Worm (Caenorhabditis elegans) whole organism, L2 larva: ENCODE results near the gene H03A11.13.

Experiments
- F13H6.1 ChIP-seq: sonication (generic microtip); optimal IDR thresholded peaks from 2 replicates; lab custom pipeline; 2016; ENCODE audit warnings: missing genetic modification characterization, missing compliant biosample characterization
- alr-1 ChIP-seq: fragments of 150-350 bp; optimal IDR thresholded peaks from 2 replicates; lab custom pipeline; 2014; ENCODE audit warnings: missing biosample characterization, missing genetic modification characterization
- ama-1 ChIP-seq: fragments of 150-350 bp; optimal IDR thresholded peaks from 2 replicates; lab custom pipeline; 2018; ENCODE audit warnings: inconsistent platforms
- ceh-16 ChIP-seq: fragments of 150-350 bp; optimal IDR thresholded peaks from 2 replicates; lab custom pipeline; 2014; ENCODE audit warnings: missing biosample characterization, missing genetic modification characterization
- ceh-82 ChIP-seq: fragments of 150-350 bp; optimal IDR thresholded peaks from 2 replicates; lab custom pipeline; 2014; ENCODE audit warnings: missing biosample characterization, missing genetic modification characterization
- crh-2 ChIP-seq: sonication (generic microtip); optimal IDR thresholded peaks from 2 replicates; lab custom pipeline; 2017; ENCODE audit warnings: missing biosample characterization, missing genetic modification characterization
- dmd-4 ChIP-seq: sonication (generic microtip); optimal IDR thresholded peaks from 2 replicates; lab custom pipeline; 2017; ENCODE audit warnings: missing biosample characterization, missing genetic modification characterization
- elt-1 ChIP-seq: fragments of 150-350 bp; optimal IDR thresholded peaks from 2 replicates; lab custom pipeline; 2014; ENCODE audit warnings: missing biosample characterization, missing genetic modification characterization
- fos-1 ChIP-seq: fragments of 150-350 bp; optimal IDR thresholded peaks from 2 replicates; lab custom pipeline; 2014; ENCODE audit warnings: missing biosample characterization, missing genetic modification characterization
- lin-11 ChIP-seq: fragments of 150-350 bp; sonication (generic microtip); optimal IDR thresholded peaks from 2 replicates; lab custom pipeline; 2014; ENCODE audit warnings: missing biosample characterization, missing genetic modification characterization, inconsistent platforms, mixed read lengths
- lin-13 ChIP-seq: fragments of 150-350 bp; optimal IDR thresholded peaks from 2 replicates; lab custom pipeline; 2014; ENCODE audit warnings: missing biosample characterization, missing genetic modification reagents, missing genetic modification characterization
- lin-39 ChIP-seq: fragments of 150-350 bp; optimal IDR thresholded peaks from 2 replicates; lab custom pipeline; 2014; ENCODE audit warnings: missing biosample characterization, missing genetic modification reagents, missing genetic modification characterization
- mab-5 ChIP-seq: fragments of 150-350 bp; optimal IDR thresholded peaks from 2 replicates; lab custom pipeline; 2014; ENCODE audit warnings: missing biosample characterization, missing genetic modification characterization
- mdl-1 ChIP-seq, 2 experiments: fragments of 150-350 bp in 1 of 2; sonication (generic microtip) in 1 of 2; optimal IDR thresholded peaks; 2 replicates each; lab custom pipeline; 2017; ENCODE audit warnings: missing biosample characterization in 2 of 2, missing genetic modification characterization in 2 of 2
- nhr-10 ChIP-seq: sonication (generic microtip); optimal IDR thresholded peaks from 2 replicates; lab custom pipeline; 2017; ENCODE audit warnings: missing biosample characterization, missing genetic modification characterization
- nhr-12 ChIP-seq: fragments of 150-350 bp; optimal IDR thresholded peaks from 2 replicates; lab custom pipeline; 2014; ENCODE audit warnings: missing biosample characterization, missing genetic modification characterization
- nhr-129 ChIP-seq: fragments of 150-350 bp; optimal IDR thresholded peaks from 2 replicates; lab custom pipeline; 2014; ENCODE audit warnings: missing biosample characterization, missing genetic modification characterization
- nhr-21 ChIP-seq: fragments of 150-350 bp; optimal IDR thresholded peaks from 2 replicates; lab custom pipeline; 2014; ENCODE audit warnings: missing biosample characterization, missing genetic modification characterization
- nhr-23 ChIP-seq: fragments of 150-350 bp; optimal IDR thresholded peaks from 2 replicates; lab custom pipeline; 2014; ENCODE audit warnings: missing biosample characterization, missing genetic modification reagents, missing genetic modification characterization
- nhr-6 ChIP-seq: fragments of 150-350 bp; optimal IDR thresholded peaks from 2 replicates; lab custom pipeline; 2014; ENCODE audit warnings: missing biosample characterization, missing genetic modification characterization
- sem-4 ChIP-seq: fragments of 150-350 bp; optimal IDR thresholded peaks from 2 replicates; lab custom pipeline; 2014; ENCODE audit warnings: missing biosample characterization, missing genetic modification reagents, missing genetic modification characterization
- skn-1 ChIP-seq: sonication (generic microtip); optimal IDR thresholded peaks from 2 replicates; lab custom pipeline; 2017; ENCODE audit warnings: missing biosample characterization, missing genetic modification characterization
- sma-3 ChIP-seq: sonication (generic microtip); optimal IDR thresholded peaks from 2 replicates; lab custom pipeline; 2016; ENCODE audit warnings: missing genetic modification reagents, missing genetic modification characterization, missing compliant biosample characterization
- sma-9 ChIP-seq, 2 experiments: fragments of 150-350 bp in 1 of 2; sonication (generic microtip) in 1 of 2; optimal IDR thresholded peaks; 2 replicates each; lab custom pipeline; 2014 to 2016; ENCODE audit warnings: missing genetic modification characterization in 2 of 2, mild to moderate bottlenecking in 1 of 2, missing biosample characterization in 1 of 2, missing compliant biosample characterization in 1 of 2, missing genetic modification reagents in 1 of 2, moderate library complexity in 1 of 2
- snpc-4 ChIP-seq: fragments of 150-350 bp; optimal IDR thresholded peaks from 2 replicates; lab custom pipeline; 2014; ENCODE audit warnings: missing biosample characterization, missing genetic modification characterization
- unc-55 ChIP-seq: fragments of 150-350 bp; sonication (generic microtip); optimal IDR thresholded peaks from 3 replicates; lab custom pipeline; 2014; ENCODE audit warnings: missing biosample characterization, missing genetic modification reagents, missing genetic modification characterization
- zag-1 ChIP-seq: fragments of 150-350 bp; optimal IDR thresholded peaks from 2 replicates; lab custom pipeline; 2014; ENCODE audit warnings: missing biosample characterization, missing genetic modification characterization
- ztf-11 ChIP-seq: sonication (generic microtip); optimal IDR thresholded peaks from 2 replicates; lab custom pipeline; 2017; ENCODE audit warnings: missing biosample characterization, missing genetic modification characterization
- ztf-4 ChIP-seq: fragments of 150-350 bp; optimal IDR thresholded peaks from 2 replicates; lab custom pipeline; 2014; ENCODE audit warnings: missing biosample characterization, missing genetic modification characterization

Gene H03A11.13

DNA sequence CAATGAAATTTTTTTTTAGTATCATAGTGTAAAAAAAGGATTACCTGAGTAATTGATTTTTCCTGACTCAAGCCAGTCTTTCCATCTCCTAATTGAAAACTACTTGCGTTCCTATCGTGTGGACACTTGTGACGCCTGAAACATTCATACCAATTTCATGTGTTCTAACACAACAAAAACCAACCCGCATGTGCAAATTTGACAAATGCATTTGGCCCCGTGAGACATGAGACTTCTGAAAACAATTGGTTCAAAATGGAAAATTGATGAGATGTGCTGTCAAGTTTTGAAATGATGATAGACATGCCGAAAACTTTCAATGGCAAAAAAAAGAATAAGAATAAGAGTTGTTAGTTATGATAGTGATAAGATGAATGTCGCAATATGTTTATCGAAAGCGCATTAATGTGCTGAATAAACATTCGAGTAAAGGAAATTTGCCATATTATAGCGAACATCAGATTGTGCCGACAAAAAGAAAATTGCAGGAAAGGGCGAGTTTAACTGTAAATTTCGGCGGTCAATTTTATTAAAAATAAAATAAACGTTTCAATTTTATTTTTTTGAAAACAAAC, 17.4 kb upstream of the H03A11.13 start, which contains the start of gene H03A11.2:
Gene H03A11.2, minus strand, starts transcription at position 252 of the 575 bp plus-strand sequence.
- TF ChIP-seq fos-1 (peak; percentile 33), nhr-10 (tag; lab: Kevin White, UChicago) (no peak)

DNA sequence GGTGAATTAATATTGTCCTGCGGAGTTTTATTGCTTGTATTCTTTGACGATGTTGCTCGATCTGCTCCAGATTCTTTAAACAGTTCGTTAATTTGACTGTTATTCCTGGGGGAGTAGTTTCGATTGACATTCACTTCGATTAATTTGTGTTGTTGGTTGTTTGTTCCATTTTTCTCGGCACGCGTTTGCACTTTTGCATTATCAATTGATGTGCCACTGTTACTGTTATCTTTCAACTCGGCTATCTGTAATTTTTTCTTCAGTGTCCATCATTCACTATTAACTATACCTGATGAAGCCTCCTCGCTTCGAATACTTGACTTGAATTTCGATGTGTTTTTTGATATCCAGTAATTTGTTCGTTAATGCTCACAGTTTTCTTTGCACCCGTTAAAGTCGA, 16.1 kb upstream of the H03A11.13 start:
- TF ChIP-seq ceh-82 (no peak), ztf-11 (tag; lab: Kevin White, UChicago) (no peak), nhr-12 (tag; lab: Kevin White, UChicago) (no peak), lin-13 (GFP tag; lab: Kevin White, UChicago) (no peak), sem-4 (tag; lab: Kevin White, UChicago) (no peak), crh-2 (tag; lab: Kevin White, UChicago) (no peak), mdl-1 (tag; optimal IDR thresholded peaks at IDR 0.05; lab: Kevin White, UChicago) (no peak), fos-1 (peak; percentile 47), dmd-4 (tag; lab: Kevin White, UChicago) (no peak)

DNA sequence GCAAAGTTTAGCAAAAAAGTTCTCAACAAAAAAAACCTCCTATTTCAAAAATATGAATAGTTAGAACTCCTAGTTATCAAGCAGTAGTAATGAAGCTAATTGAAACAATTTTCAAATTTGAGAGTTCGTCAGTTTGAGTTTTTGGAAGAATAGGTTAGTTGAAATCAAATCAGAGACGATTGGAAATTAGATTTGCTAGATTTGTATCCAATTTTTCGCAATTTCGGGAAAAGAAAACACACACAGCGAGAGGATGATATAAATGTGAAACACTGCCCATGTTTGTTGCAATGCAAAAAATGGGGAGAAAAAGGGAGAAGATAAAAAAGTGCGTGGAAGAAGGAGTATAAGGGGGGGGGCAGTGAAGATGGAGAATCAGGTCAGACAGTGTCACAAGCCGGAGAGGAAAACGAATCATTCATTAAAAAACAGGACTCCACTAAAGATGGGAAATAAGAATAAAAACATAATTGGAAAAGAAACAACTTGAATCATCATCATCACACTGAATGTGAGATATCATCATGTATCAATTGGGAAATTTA, 12.2 kb upstream of the H03A11.13 start:
- TF ChIP-seq nhr-21 (tag; lab: Kevin White, UChicago), result peak; percentile 42
- peak; percentile 14 for TF ChIP-seq sma-9 (GFP tag; optimal IDR thresholded peaks at IDR 0.05; lab: Kevin White, UChicago)
- no peak for TF ChIP-seq sma-9 (tag; optimal IDR thresholded peaks at IDR 0.05; lab: Kevin White, UChicago)
- TF ChIP-seq nhr-10 (tag; lab: Kevin White, UChicago), result no peak
- TF ChIP-seq, all 48 proteins: peak for 2

DNA sequence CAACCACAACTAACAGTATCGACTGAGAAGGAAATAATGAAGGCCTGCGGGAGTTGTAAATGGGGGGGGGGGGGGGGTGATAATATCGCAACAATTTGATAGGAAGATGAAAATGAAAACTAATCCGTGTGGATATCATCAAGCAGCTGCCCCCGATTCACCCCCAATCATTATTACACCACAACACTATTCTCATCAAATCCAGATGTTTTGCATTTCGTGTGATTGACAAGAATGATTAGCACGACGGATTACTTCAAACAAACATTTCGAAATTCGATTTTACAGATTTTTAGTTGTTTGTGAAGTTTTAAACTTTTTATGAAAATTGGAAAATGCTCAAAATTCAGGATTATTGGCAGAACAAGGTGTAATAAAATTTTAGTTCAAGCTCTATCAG, 11.1 kb upstream of the H03A11.13 start:
- TF ChIP-seq nhr-6 (tag; lab: Kevin White, UChicago) (no peak), nhr-129 (tag; lab: Kevin White, UChicago) (peak; percentile 28), ama-1 (lab: Kevin White, UChicago) (no peak), ceh-82 (no peak), lin-11 (no peak), sma-9 (GFP tag; optimal IDR thresholded peaks at IDR 0.05; lab: Kevin White, UChicago) (peak; percentile 32), sma-9 (tag; optimal IDR thresholded peaks at IDR 0.05; lab: Kevin White, UChicago) (no peak)

DNA sequence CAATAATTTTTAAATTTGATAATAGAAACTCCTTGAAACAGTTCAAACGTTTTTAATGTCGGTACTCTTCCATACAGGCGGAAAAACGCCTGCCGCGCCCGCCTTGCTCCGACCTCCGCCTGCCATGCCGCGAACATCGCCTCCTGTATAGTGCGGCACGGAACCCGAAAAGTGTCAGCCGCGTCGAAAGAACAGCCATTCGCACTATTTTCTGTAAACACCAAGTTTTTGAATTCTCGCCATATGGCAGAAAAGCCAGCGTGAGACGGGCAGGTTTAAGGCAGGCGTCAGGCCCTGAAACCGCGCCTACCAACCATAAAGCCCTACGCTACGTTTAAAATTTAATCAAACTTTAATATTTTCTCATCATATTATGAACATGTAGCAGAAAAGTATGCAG, 9.8 kb upstream of the H03A11.13 start:
- TF ChIP-seq ceh-16 (tag; lab: Kevin White, UChicago) (no peak), snpc-4 (tag; lab: Kevin White, UChicago) (peak; percentile 70)

DNA sequence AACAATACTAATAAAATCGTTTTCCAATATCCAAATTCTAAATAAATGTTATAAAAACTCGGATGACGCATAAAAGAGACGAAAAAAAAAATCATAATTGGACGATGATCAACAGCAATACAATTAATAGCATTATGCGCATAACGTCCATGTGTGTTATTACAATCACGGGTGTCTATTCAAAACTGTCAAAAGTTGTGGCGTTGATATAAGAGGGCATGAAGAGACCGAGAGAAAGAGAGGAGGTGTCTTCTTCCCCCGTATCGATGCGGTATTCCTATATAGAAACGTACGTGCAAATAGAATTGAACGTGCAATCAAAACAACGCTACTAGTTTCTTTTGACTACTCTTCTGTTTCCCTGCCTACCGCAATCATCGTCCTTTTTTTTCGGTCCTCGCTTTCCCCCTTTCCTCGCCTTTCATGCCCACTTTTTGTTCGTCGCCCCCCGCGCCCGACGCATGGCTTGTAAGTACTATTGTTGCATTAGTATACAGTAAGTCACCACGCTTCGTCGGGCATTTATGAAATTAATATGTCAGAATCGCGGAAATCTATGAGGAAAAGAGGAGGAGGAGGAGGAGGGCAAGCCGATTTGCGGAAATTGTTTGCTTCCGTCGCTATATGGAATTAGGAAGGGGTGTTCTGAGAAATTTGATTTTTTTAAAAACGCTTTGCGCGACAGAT, 9.0 kb upstream of the H03A11.13 start:
- no peak for TF ChIP-seq mab-5
- no peak for TF ChIP-seq ztf-11 (tag; lab: Kevin White, UChicago)
- TF ChIP-seq lin-13 (GFP tag; lab: Kevin White, UChicago), result no peak
- TF ChIP-seq nhr-23 (tag; lab: Kevin White, UChicago), result no peak
- no peak for TF ChIP-seq unc-55 (GFP tag; lab: Kevin White, UChicago)
- no peak for TF ChIP-seq skn-1 (tag; lab: Kevin White, UChicago)
- peak; percentile 14 for TF ChIP-seq nhr-129 (tag; lab: Kevin White, UChicago)
- no peak for TF ChIP-seq alr-1
- no peak for TF ChIP-seq dmd-4 (tag; lab: Kevin White, UChicago)
- TF ChIP-seq F13H6.1 (tag; lab: Kevin White, UChicago), result peak; percentile 23
- TF ChIP-seq fos-1, result peak; percentile 41
- no peak for TF ChIP-seq zag-1 (tag; lab: Kevin White, UChicago)
- no peak for TF ChIP-seq ztf-4
- no peak for TF ChIP-seq lin-39 (tag; lab: Kevin White, UChicago)
- TF ChIP-seq lin-11, result no peak
- no peak for TF ChIP-seq nhr-21 (tag; lab: Kevin White, UChicago)
- TF ChIP-seq elt-1, result no peak
- TF ChIP-seq sma-3 (GFP tag; lab: Kevin White, UChicago), result no peak
- TF ChIP-seq, all 48 proteins: peak for 3
